Worm (Caenorhabditis elegans) whole organism, L4/young adult: ENCODE data around the gene col-149.

ENCODE experiments used
- W03F9.2 ChIP-seq: fragments of 150-350 bp; optimal IDR thresholded peaks from 2 replicates; lab custom pipeline; 2014; ENCODE audit warnings: missing biosample characterization, missing genetic modification characterization
- dao-5 ChIP-seq: sonication (generic microtip); optimal IDR thresholded peaks from 2 replicates; lab custom pipeline; 2016; ENCODE audit warnings: missing genotype, missing genetic modification characterization, moderate library complexity, missing compliant biosample characterization
- him-1 ChIP-seq: sonication (generic microtip); optimal IDR thresholded peaks from 2 replicates; lab custom pipeline; 2016; ENCODE audit warnings: missing genotype, missing genetic modification reagents, missing genetic modification characterization, missing compliant biosample characterization

The col-149 gene

ce11 chrV:10313953-10314352 lies 21.3 kb upstream of the col-149 start, which contains the start of gene gcy-6:
TSS of gene gcy-6 (minus strand) at chrV:10314053.
- TF ChIP-seq dao-5 (tag; lab: Kevin White, UChicago) (no peak), W03F9.2 (tag; lab: Kevin White, UChicago) (no peak), him-1 (tag; lab: Kevin White, UChicago) (no peak)

ce11 chrV:10307283-10307682 lies 14.6 kb upstream of the col-149 start, which contains the start of gene che-12:
TSS of gene che-12 (minus strand) at chrV:10307383.
- TF ChIP-seq him-1 (tag; lab: Kevin White, UChicago), result no peak
- TF ChIP-seq W03F9.2 (tag; lab: Kevin White, UChicago), result no peak
- no peak for TF ChIP-seq dao-5 (tag; lab: Kevin White, UChicago)

DNA sequence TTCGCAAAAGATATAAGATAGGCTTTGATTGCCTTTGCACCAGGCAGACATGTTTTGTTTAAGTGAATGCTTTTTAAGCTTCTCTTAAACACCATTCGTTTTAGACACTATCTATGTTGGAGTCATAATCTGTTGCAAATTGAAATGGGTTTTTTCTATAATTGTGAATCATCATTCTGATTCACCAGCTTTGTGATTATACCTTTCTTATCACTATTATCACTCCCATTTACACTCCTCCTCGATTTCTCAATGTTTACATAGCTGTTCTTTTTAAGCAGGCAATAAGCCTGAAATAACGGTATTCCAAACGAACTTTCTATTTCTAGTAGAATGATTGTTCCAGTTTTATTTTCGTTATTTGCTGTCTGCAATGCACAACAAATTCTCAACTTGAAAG lies 4.4 kb upstream of the col-149 start, which contains the start of gene B0024.4:
Gene B0024.4 (plus strand): TSS at position 301 of the 400 bp plus-strand sequence.
- TF ChIP-seq dao-5 (tag; lab: Kevin White, UChicago), result no peak
- TF ChIP-seq W03F9.2 (tag; lab: Kevin White, UChicago), result no peak
- no peak for TF ChIP-seq him-1 (tag; lab: Kevin White, UChicago)

ce11 chrV:10294549-10294948 lies 1.9 kb upstream of the col-149 start, which contains the start of gene col-150:
TSS of gene col-150 (minus strand) at chrV:10294649.
- TF ChIP-seq dao-5 (tag; lab: Kevin White, UChicago) (no peak), him-1 (tag; lab: Kevin White, UChicago) (no peak), W03F9.2 (tag; lab: Kevin White, UChicago) (no peak)

- TF ChIP-seq him-1 (tag; lab: Kevin White, UChicago) (no peak), W03F9.2 (tag; lab: Kevin White, UChicago) (no peak), dao-5 (tag; lab: Kevin White, UChicago) (no peak)
These were observed 821 bp downstream of the col-149 start for ce11 chrV:10291848-10292247.

DNA sequence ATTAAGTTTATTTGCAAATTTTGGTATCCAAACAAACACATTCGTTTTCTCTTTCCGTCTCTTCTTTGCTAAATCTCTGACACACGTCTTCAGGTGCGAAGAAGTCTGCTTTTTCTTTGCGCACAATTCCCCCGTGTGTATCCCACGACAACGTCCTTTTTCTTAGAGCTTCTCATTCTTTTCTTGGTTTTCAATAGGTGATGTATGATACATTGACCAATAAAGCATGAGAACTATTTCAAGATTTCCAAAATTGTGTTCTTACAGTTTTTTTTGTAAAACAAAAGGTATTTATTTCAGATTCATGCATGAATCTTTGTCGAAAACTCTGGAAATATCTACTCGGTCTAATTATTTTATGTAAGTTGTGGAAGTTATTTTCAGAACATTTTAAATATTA lies 2.9 kb downstream of the col-149 start, which contains the start of gene B0024.15:
Gene B0024.15 (plus strand): TSS at position 301 of the 400 bp plus-strand sequence.
- TF ChIP-seq him-1 (tag; lab: Kevin White, UChicago) (no peak), dao-5 (tag; lab: Kevin White, UChicago) (no peak), W03F9.2 (tag; lab: Kevin White, UChicago) (no peak)

- TF ChIP-seq W03F9.2 (tag; lab: Kevin White, UChicago) (no peak), him-1 (tag; lab: Kevin White, UChicago) (no peak), dao-5 (tag; lab: Kevin White, UChicago) (no peak)
These were observed 5.4 kb downstream of the col-149 start, which contains the start of gene B0024.3 for ce11 chrV:10287260-10287659. TSS of gene B0024.3 (plus strand) at chrV:10287560.

ce11 chrV:10285853-10286252 lies 6.8 kb downstream of the col-149 start:
- TF ChIP-seq dao-5 (tag; lab: Kevin White, UChicago), result no peak
- no peak for TF ChIP-seq W03F9.2 (tag; lab: Kevin White, UChicago)
- TF ChIP-seq him-1 (tag; lab: Kevin White, UChicago), result no peak

- no peak for TF ChIP-seq dao-5 (tag; lab: Kevin White, UChicago)
- TF ChIP-seq him-1 (tag; lab: Kevin White, UChicago), result no peak
- TF ChIP-seq W03F9.2 (tag; lab: Kevin White, UChicago), result no peak
These were observed 9.2 kb downstream of the col-149 start, which contains the start of gene lys-3 for ce11 chrV:10283444-10283843. TSS of gene lys-3 (minus strand) at chrV:10283544.

DNA sequence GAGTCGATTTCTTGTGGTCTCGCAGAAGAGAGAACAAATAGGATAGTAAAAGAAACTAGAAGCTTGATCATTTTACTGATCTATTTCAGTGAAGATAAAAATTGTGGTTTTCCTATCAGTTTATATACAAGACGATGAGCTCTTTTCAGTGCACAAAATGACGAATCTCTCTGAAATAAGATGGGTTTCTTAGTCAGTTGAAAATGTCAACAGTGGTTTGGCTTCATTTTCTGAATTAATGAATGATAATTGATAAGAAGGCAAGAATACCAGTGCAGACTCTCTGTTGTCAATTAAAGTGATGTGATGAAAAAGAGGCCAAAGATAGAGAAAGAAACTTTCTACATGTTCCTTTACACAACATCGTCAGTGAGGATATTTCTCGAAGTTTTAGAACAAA lies 11.3 kb downstream of the col-149 start, which contains the start of gene lys-2:
Gene lys-2 (minus strand): TSS at position 101 of the 400 bp plus-strand sequence.
- no peak for TF ChIP-seq dao-5 (tag; lab: Kevin White, UChicago)
- no peak for TF ChIP-seq him-1 (tag; lab: Kevin White, UChicago)
- no peak for TF ChIP-seq W03F9.2 (tag; lab: Kevin White, UChicago)

DNA sequence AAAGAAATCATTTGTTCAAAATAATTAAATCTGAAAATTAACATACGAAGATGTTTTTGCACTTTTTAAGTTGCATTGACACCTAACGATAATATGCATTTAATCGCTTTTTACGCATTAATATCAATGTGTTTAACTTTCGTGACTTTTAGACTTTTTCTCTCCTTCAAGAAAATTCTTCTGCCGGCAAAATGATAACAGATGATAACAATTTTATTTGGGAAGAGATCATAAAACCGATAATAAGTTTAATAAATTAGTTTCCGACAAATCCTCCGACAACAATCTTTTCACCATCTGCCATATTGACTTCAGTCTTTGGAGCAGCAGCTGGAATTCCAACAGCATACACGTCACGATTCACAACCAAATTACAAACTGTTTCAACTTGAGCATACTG lies 12.6 kb downstream of the col-149 start:
- TF ChIP-seq dao-5 (tag; lab: Kevin White, UChicago) (no peak), W03F9.2 (tag; lab: Kevin White, UChicago) (no peak), him-1 (tag; lab: Kevin White, UChicago) (no peak)

DNA sequence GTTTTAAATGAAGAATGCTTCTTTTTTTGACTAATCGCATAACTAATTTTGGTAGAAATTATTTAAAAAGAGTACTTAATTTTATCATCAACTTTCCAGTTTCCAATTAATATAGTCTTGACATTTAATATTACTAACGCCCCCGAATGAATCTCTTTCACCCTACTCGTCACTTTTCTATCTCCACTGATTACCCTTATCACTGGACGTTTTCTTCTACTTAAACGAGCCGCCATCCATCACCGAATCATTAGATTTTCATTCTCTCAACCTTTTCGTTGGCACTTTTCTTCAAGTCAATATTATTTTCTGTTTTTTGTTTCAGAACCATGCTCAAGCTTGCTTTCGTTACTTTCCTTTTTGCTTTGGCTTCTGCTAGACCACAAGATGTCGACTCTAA lies 15.1 kb downstream of the col-149 start, which contains the start of gene lys-1:
Gene lys-1 (plus strand): TSS at position 326 of the 400 bp plus-strand sequence.
- TF ChIP-seq him-1 (tag; lab: Kevin White, UChicago), result no peak
- no peak for TF ChIP-seq dao-5 (tag; lab: Kevin White, UChicago)
- TF ChIP-seq W03F9.2 (tag; lab: Kevin White, UChicago), result no peak

DNA sequence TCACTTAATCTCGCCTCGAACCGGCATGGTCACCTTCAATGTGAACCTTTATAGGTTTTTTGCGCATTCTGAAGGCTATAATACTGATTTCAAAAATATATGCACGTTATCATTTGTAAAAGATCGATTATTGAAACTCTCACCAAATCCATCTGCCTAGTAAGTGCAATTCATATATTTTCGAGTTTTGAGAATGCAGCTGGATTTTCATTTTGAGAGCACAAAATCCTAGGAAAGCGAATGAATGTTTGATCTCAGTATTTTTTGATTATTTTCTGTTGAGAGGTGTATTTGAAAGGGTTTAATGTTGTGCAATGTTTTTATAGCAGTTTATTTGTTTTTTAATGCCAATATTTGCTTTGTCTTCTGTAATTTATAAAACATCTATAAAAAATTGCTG lies 16.6 kb downstream of the col-149 start:
- no peak for TF ChIP-seq him-1 (tag; lab: Kevin White, UChicago)
- TF ChIP-seq dao-5 (tag; lab: Kevin White, UChicago), result no peak
- TF ChIP-seq W03F9.2 (tag; lab: Kevin White, UChicago), result no peak

ce11 chrV:10275619-10276018 lies 17.1 kb downstream of the col-149 start, which contains the start of gene Y22F5A.11:
TSS of gene Y22F5A.11 (minus strand) at chrV:10275646.
- no peak for TF ChIP-seq him-1 (tag; lab: Kevin White, UChicago)
- no peak for TF ChIP-seq W03F9.2 (tag; lab: Kevin White, UChicago)
- TF ChIP-seq dao-5 (tag; lab: Kevin White, UChicago), result no peak
